Worm (Caenorhabditis elegans) whole organism, young adult: ENCODE measurements around the gene W02D7.6.

ENCODE experiments used
- F22D6.2 ChIP-seq: sonication (generic microtip); optimal IDR thresholded peaks from 2 replicates; lab custom pipeline; 2016; ENCODE audit warnings: mild to moderate bottlenecking, missing genetic modification characterization, missing compliant biosample characterization
- F23B12.7 ChIP-seq: sonication (generic microtip); optimal IDR thresholded peaks from 2 replicates; lab custom pipeline; 2017; ENCODE audit warnings: missing genetic modification characterization, mild to moderate bottlenecking, missing compliant biosample characterization, antibody characterized with exemption, moderate library complexity; ENCODE audit not compliant: insufficient read depth
- F39B2.1 ChIP-seq: fragments of 200-800 bp; sonication (Bioruptor generic); IDR thresholded peaks from 2 replicates; pipeline ENCODE4 v1.3.6; 2022; ENCODE audit warnings: missing genetic modification reagents, missing genetic modification characterization, missing compliant biosample characterization
- F49E8.2 ChIP-seq: sonication (generic microtip); optimal IDR thresholded peaks from 3 replicates; lab custom pipeline; 2017; ENCODE audit warnings: missing genetic modification characterization, mild to moderate bottlenecking, missing compliant biosample characterization, antibody characterized with exemption, moderate library complexity; ENCODE audit not compliant: insufficient read depth
- T07F8.4 ChIP-seq: sonication (generic microtip); optimal IDR thresholded peaks from 2 replicates; lab custom pipeline; 2016; ENCODE audit warnings: mild to moderate bottlenecking, missing genetic modification characterization, moderate library complexity, missing compliant biosample characterization
- Y53F4B.3 ChIP-seq: fragments of 200-800 bp; sonication (Bioruptor generic); IDR thresholded peaks from 2 replicates; pipeline ENCODE4 v1.3.6; 2022; ENCODE audit warnings: missing genetic modification reagents, missing genetic modification characterization, missing compliant biosample characterization
- Y95B8A.8 ChIP-seq: fragments of 200-800 bp; sonication (Bioruptor generic); IDR thresholded peaks from 2 replicates; pipeline ENCODE4 v1.3.6; 2022; ENCODE audit warnings: missing genetic modification reagents, missing genetic modification characterization, missing compliant biosample characterization
- atf-7 ChIP-seq: sonication (generic microtip); optimal IDR thresholded peaks from 2 replicates; lab custom pipeline; 2017; ENCODE audit warnings: mild to moderate bottlenecking, missing genetic modification characterization, missing compliant biosample characterization
- athp-1 ChIP-seq: sonication (generic microtip); optimal IDR thresholded peaks from 2 replicates; lab custom pipeline; 2017; ENCODE audit warnings: mild to moderate bottlenecking, missing genetic modification characterization, missing compliant biosample characterization
- attf-5 ChIP-seq: fragments of 200-800 bp; sonication (Bioruptor generic); optimal IDR thresholded peaks from 2 replicates; lab custom pipeline; 2018; ENCODE audit warnings: mild to moderate bottlenecking, missing genetic modification characterization, missing compliant biosample characterization
- bed-2 ChIP-seq: fragments of 200-800 bp; sonication (Bioruptor generic); IDR thresholded peaks from 2 replicates; pipeline ENCODE4 v1.3.6; 2022; ENCODE audit warnings: missing genetic modification reagents, missing genetic modification characterization, missing compliant biosample characterization
- ccch-3 ChIP-seq: fragments of 200-800 bp; sonication (Bioruptor generic); optimal IDR thresholded peaks from 2 replicates; lab custom pipeline; 2018; ENCODE audit warnings: mild to moderate bottlenecking, missing genetic modification characterization, missing compliant biosample characterization
- cebp-1 ChIP-seq, 2 experiments: fragments of 200-800 bp in 1 of 2; sonication (Bioruptor generic) in 1 of 2; sonication (generic microtip) in 1 of 2; IDR thresholded peaks in 1 of 2; optimal IDR thresholded peaks in 1 of 2; 2 replicates each; pipeline versions ENCODE4 v1.3.6 to Lab custom; 2017 to 2022; ENCODE audit warnings: missing compliant biosample characterization in 2 of 2, missing genetic modification characterization in 2 of 2, mild to moderate bottlenecking in 1 of 2, missing genetic modification reagents in 1 of 2, moderate library complexity in 1 of 2
- ceh-100 ChIP-seq: fragments of 200-800 bp; sonication (Bioruptor generic); IDR thresholded peaks from 2 replicates; pipeline ENCODE4 v1.3.6; 2022; ENCODE audit warnings: missing genetic modification reagents, missing genetic modification characterization, missing compliant biosample characterization
- chd-7 ChIP-seq: sonication (generic microtip); optimal IDR thresholded peaks from 2 replicates; lab custom pipeline; 2016; ENCODE audit warnings: mild to moderate bottlenecking, missing genetic modification characterization, moderate library complexity, missing compliant biosample characterization
- efl-1 ChIP-seq: fragments of 150-350 bp; optimal IDR thresholded peaks from 2 replicates; lab custom pipeline; 2014; ENCODE audit warnings: missing biosample characterization, missing genetic modification reagents, missing genetic modification characterization
- egrh-3 ChIP-seq: fragments of 200-800 bp; sonication (Bioruptor generic); IDR thresholded peaks from 2 replicates; pipeline ENCODE4 v1.3.6; 2022; ENCODE audit warnings: missing genetic modification reagents, missing genetic modification characterization, missing compliant biosample characterization
- ekl-4 ChIP-seq: fragments of 200-800 bp; sonication (Bioruptor generic); IDR thresholded peaks from 2 replicates; pipeline ENCODE4 v1.3.6; 2022; ENCODE audit warnings: missing genetic modification reagents, missing genetic modification characterization, missing compliant biosample characterization
- fkh-3 ChIP-seq: sonication (generic microtip); optimal IDR thresholded peaks from 2 replicates; lab custom pipeline; 2016; ENCODE audit warnings: mild to moderate bottlenecking, missing genetic modification characterization, missing compliant biosample characterization
- gei-17 ChIP-seq: fragments of 200-800 bp; sonication (Bioruptor generic); optimal IDR thresholded peaks from 2 replicates; lab custom pipeline; 2018; ENCODE audit warnings: mild to moderate bottlenecking, missing genetic modification characterization, missing compliant biosample characterization
- him-1 ChIP-seq: sonication (generic microtip); optimal IDR thresholded peaks from 2 replicates; lab custom pipeline; 2016; ENCODE audit warnings: missing genotype, missing genetic modification reagents, missing genetic modification characterization, missing compliant biosample characterization
- hmg-20 ChIP-seq: fragments of 200-800 bp; sonication (Bioruptor generic); IDR thresholded peaks from 2 replicates; pipeline ENCODE4 v1.3.6; 2022; ENCODE audit warnings: missing genetic modification reagents, missing genetic modification characterization, missing compliant biosample characterization
- hrde-1 ChIP-seq: sonication (generic microtip); optimal IDR thresholded peaks from 2 replicates; lab custom pipeline; 2016; ENCODE audit warnings: missing genetic modification characterization, mild to moderate bottlenecking, missing compliant biosample characterization, moderate library complexity, missing genotype, missing genetic modification reagents, borderline replicate concordance
- let-607 ChIP-seq, 2 experiments: fragments of 200-800 bp in 1 of 2; sonication (Bioruptor generic) in 1 of 2; sonication (generic microtip) in 1 of 2; optimal IDR thresholded peaks; 2 replicates each; lab custom pipeline; 2016 to 2018; ENCODE audit warnings: mild to moderate bottlenecking in 2 of 2, missing compliant biosample characterization in 2 of 2, missing genetic modification characterization in 2 of 2, moderate library complexity in 2 of 2, missing genotype in 1 of 2
- lin-35 ChIP-seq, 3 experiments: fragments of 150-350 bp in 2 of 3; sonication (generic microtip) in 1 of 3; optimal IDR thresholded peaks; 2 replicates each; lab custom pipeline; 2014 to 2018; ENCODE audit warnings: missing biosample characterization in 3 of 3, missing genetic modification characterization in 3 of 3, missing genetic modification reagents in 3 of 3
- madf-3 ChIP-seq: fragments of 200-800 bp; sonication (Bioruptor generic); IDR thresholded peaks from 2 replicates; pipeline ENCODE4 v1.3.6; 2022; ENCODE audit warnings: missing genetic modification reagents, missing genetic modification characterization, missing compliant biosample characterization
- madf-8 ChIP-seq: fragments of 200-800 bp; sonication (Bioruptor generic); conservative IDR thresholded peaks from 2 replicates; pipeline ENCODE4 v1.3.6; 2022; ENCODE audit warnings: missing genetic modification reagents, missing genetic modification characterization, missing compliant biosample characterization
- mcd-1 ChIP-seq: fragments of 200-800 bp; sonication (Bioruptor generic); IDR thresholded peaks from 2 replicates; pipeline ENCODE4 v1.3.6; 2022; ENCODE audit warnings: missing genetic modification reagents, missing genetic modification characterization, missing compliant biosample characterization
- mes-4 ChIP-seq: sonication (generic microtip); optimal IDR thresholded peaks from 2 replicates; lab custom pipeline; 2016; ENCODE audit warnings: missing genotype, missing genetic modification characterization, missing compliant biosample characterization
- nfya-2 ChIP-seq: fragments of 200-800 bp; sonication (Bioruptor generic); IDR thresholded peaks from 2 replicates; pipeline ENCODE4 v1.3.6; 2022; ENCODE audit warnings: missing genetic modification reagents, missing genetic modification characterization, missing compliant biosample characterization
- pha-4 ChIP-seq: fragments of 150-350 bp; sonication (generic microtip); optimal IDR thresholded peaks from 2 replicates; lab custom pipeline; 2014; ENCODE audit warnings: missing biosample characterization, missing genetic modification reagents, missing genetic modification characterization
- repo-1 ChIP-seq: sonication (generic microtip); optimal IDR thresholded peaks from 2 replicates; lab custom pipeline; 2017; ENCODE audit warnings: mild to moderate bottlenecking, missing genetic modification characterization, missing compliant biosample characterization
- sdz-38 ChIP-seq: sonication (generic microtip); optimal IDR thresholded peaks from 2 replicates; lab custom pipeline; 2016; ENCODE audit warnings: missing genotype, missing genetic modification characterization, missing compliant biosample characterization
- sea-2 ChIP-seq: fragments of 200-800 bp; sonication (Bioruptor generic); IDR thresholded peaks from 2 replicates; pipeline ENCODE4 v1.3.6; 2022; ENCODE audit warnings: missing genetic modification characterization, missing compliant biosample characterization
- snpc-1.1 ChIP-seq: sonication (generic microtip); optimal IDR thresholded peaks from 2 replicates; lab custom pipeline; 2017; ENCODE audit warnings: missing genetic modification characterization, mild to moderate bottlenecking, missing compliant biosample characterization, antibody characterized with exemption, moderate library complexity, missing genotype, missing genetic modification reagents; ENCODE audit not compliant: insufficient read depth
- sptf-2 ChIP-seq: fragments of 200-800 bp; sonication (Bioruptor generic); optimal IDR thresholded peaks from 2 replicates; lab custom pipeline; 2018; ENCODE audit warnings: mild to moderate bottlenecking, missing genetic modification characterization, missing compliant biosample characterization
- xnd-1 ChIP-seq: sonication (generic microtip); optimal IDR thresholded peaks from 2 replicates; lab custom pipeline; 2016; ENCODE audit warnings: missing genotype, missing genetic modification reagents, missing genetic modification characterization, missing compliant biosample characterization
- ztf-25 ChIP-seq: fragments of 200-800 bp; sonication (Bioruptor generic); IDR thresholded peaks from 2 replicates; pipeline ENCODE4 v1.3.6; 2022; ENCODE audit warnings: missing genetic modification reagents, missing genetic modification characterization, missing compliant biosample characterization
- ztf-26 ChIP-seq: sonication (generic microtip); optimal IDR thresholded peaks from 2 replicates; lab custom pipeline; 2017; ENCODE audit warnings: missing genetic modification characterization, missing compliant biosample characterization
- ztf-6 ChIP-seq: fragments of 200-800 bp; sonication (Bioruptor generic); IDR thresholded peaks from 2 replicates; pipeline ENCODE4 v1.3.6; 2022; ENCODE audit warnings: missing genetic modification reagents, missing genetic modification characterization, missing compliant biosample characterization

The W02D7.6 gene

ce11 chrV:8348959-8349389, 47.7 kb upstream of the W02D7.6 start (continued):
- TF ChIP-seq efl-1 (peak; percentile 19), fkh-3 (no peak), repo-1 (tag; lab: Kevin White, UChicago) (peak; percentile 85), Y53F4B.3 (GFP tag; lab: Robert Waterston, UW) (no peak), sea-2 (no peak), ztf-26 (tag; lab: Kevin White, UChicago) (no peak), egrh-3 (GFP tag; lab: Robert Waterston, UW) (peak; percentile 50; the same call in 1 of the 2 replicates), F39B2.1 (GFP tag; lab: Robert Waterston, UW) (peak; percentile 72; the same call in 1 of the 2 replicates), cebp-1 (GFP tag; IDR thresholded peaks at IDR 0.05; lab: Robert Waterston, UW) (no peak), cebp-1 (tag; optimal IDR thresholded peaks at IDR 0.05; lab: Kevin White, UChicago) (peak; percentile 76), sptf-2 (GFP tag; lab: Kevin White, UChicago) (peak; percentile 93), ekl-4 (GFP tag; lab: Robert Waterston, UW) (peak; percentile 94), T07F8.4 (peak; percentile 54), let-607 (tag; optimal IDR thresholded peaks at IDR 0.05; lab: Kevin White, UChicago) (peak; percentile 43 to 59), mcd-1 (GFP tag; lab: Robert Waterston, UW) (peak; percentile 86), sdz-38 (tag; lab: Kevin White, UChicago) (peak; percentile 54), ztf-25 (GFP tag; lab: Robert Waterston, UW) (no peak), nfya-2 (GFP tag; lab: Robert Waterston, UW) (no peak), athp-1 (tag; lab: Kevin White, UChicago) (peak; percentile 71), attf-5 (peak; percentile 46), atf-7 (peak; percentile 65), F23B12.7 (tag; lab: Kevin White, UChicago) (peak; percentile 94), xnd-1 (tag; lab: Kevin White, UChicago) (peak; percentile 79), ccch-3 (GFP tag; lab: Kevin White, UChicago) (no peak), hrde-1 (peak; percentile 89), madf-3 (GFP tag; lab: Robert Waterston, UW) (peak; percentile 67; the same call in 1 of the 2 replicates), pha-4 (tag; lab: Kevin White, UChicago) (no peak), mes-4 (tag; lab: Kevin White, UChicago) (peak; percentile 49), madf-8 (GFP tag; lab: Robert Waterston, UW) (peak; percentile 66), ztf-6 (no peak), Y95B8A.8 (GFP tag; lab: Robert Waterston, UW) (no peak), chd-7 (tag; lab: Kevin White, UChicago) (peak; percentile 78), hmg-20 (GFP tag; lab: Robert Waterston, UW) (peak; percentile 82), ceh-100 (GFP tag; lab: Robert Waterston, UW) (peak; percentile 66), bed-2 (GFP tag; lab: Robert Waterston, UW) (0 out of 2 replicates have a peak, but pooled peaks have one; percentile 16), snpc-1.1 (tag; lab: Kevin White, UChicago) (peak; percentile 99), F49E8.2 (tag; lab: Kevin White, UChicago) (peak; percentile 96), lin-35 (GFP tag; optimal IDR thresholded peaks at IDR 0.05; lab: Kevin White, UChicago) (peak in 2 of 3 experiments; percentile 16 to 80), F22D6.2 (tag; lab: Kevin White, UChicago) (peak; percentile 27), him-1 (tag; lab: Kevin White, UChicago) (peak; percentile 99), gei-17 (GFP tag; lab: Kevin White, UChicago) (peak; percentile 65)
